Worm (Caenorhabditis elegans): ENCODE results near the gene M04G7.2.

Gene M04G7.2

ce11 chrIV:420686-421085 is 40.1 kb downstream of the M04G7.2 start:
- no peak for TF ChIP-seq fkh-10 (GFP tag; optimal IDR thresholded peaks at IDR 0.05)
- no peak for TF ChIP-seq unc-3 (GFP tag; conservative IDR thresholded peaks at IDR 0.05)
- no peak for TF ChIP-seq unc-3 (tag; optimal IDR thresholded peaks at IDR 0.05)

ce11 chrIV:419674-420073 is 41.2 kb downstream of the M04G7.2 start, which contains the start of gene eri-1:
TSS of gene eri-1 (minus strand) at chrIV:419958.
- TF ChIP-seq che-1 (tag; optimal IDR thresholded peaks at IDR 0.05) (no peak), mec-3 (tag; optimal IDR thresholded peaks at IDR 0.05; ENCODE audit: borderline replicate concordance) (no peak), pqm-1 (tag; optimal IDR thresholded peaks at IDR 0.05) (no peak), ceh-6 (GFP tag; optimal IDR thresholded peaks at IDR 0.05) (no peak), C38D4.7 (GFP tag; optimal IDR thresholded peaks at IDR 0.05) (no peak)

- TF ChIP-seq fax-1 (tag; optimal IDR thresholded peaks at IDR 0.05) (peak; percentile 82), zip-5 (tag; optimal IDR thresholded peaks at IDR 0.05) (peak; percentile 93), npax-4 (tag; optimal IDR thresholded peaks at IDR 0.05) (no peak), hlh-8 (tag; optimal IDR thresholded peaks at IDR 0.05) (peak; percentile 80), ref-2 (tag; optimal IDR thresholded peaks at IDR 0.05) (peak; percentile 90), unc-55 (GFP tag; optimal IDR thresholded peaks at IDR 0.05) (peak; percentile 19), pat-9 (tag; optimal IDR thresholded peaks at IDR 0.05) (no peak), ceh-30 (tag; optimal IDR thresholded peaks at IDR 0.05) (no peak), ztf-16 (tag; optimal IDR thresholded peaks at IDR 0.05) (peak; percentile 37), K09A11.1 (tag; optimal IDR thresholded peaks at IDR 0.05; ENCODE audit: insufficient read depth) (peak; percentile 46), sox-2 (GFP tag; IDR thresholded peaks at IDR 0.05) (no peak), madf-2 (tag; optimal IDR thresholded peaks at IDR 0.05) (peak; percentile 57), ceh-48 (tag; optimal IDR thresholded peaks at IDR 0.05) (no peak), fkh-6 (tag; optimal IDR thresholded peaks at IDR 0.05) (peak; percentile 58), elt-2 (tag; optimal IDR thresholded peaks at IDR 0.05) (peak; percentile 84), ama-1 (optimal IDR thresholded peaks at IDR 0.05) (no peak), sox-4 (tag; optimal IDR thresholded peaks at IDR 0.05) (no peak), pha-2 (tag; optimal IDR thresholded peaks at IDR 0.05) (peak; percentile 58), pqm-1 (tag; optimal IDR thresholded peaks at IDR 0.05) (peak; percentile 78), ceh-9 (tag; optimal IDR thresholded peaks at IDR 0.05) (no peak), fkh-10 (GFP tag; optimal IDR thresholded peaks at IDR 0.05) (no peak), nhr-232 (tag; optimal IDR thresholded peaks at IDR 0.05) (no peak), dmd-4 (tag; optimal IDR thresholded peaks at IDR 0.05; ENCODE audit: borderline replicate concordance) (peak; percentile 34), K02D7.2 (tag; optimal IDR thresholded peaks at IDR 0.05) (no peak), lim-6 (tag; optimal IDR thresholded peaks at IDR 0.05) (peak; percentile 77), ceh-24 (tag; optimal IDR thresholded peaks at IDR 0.05) (no peak), lin-11 (tag; optimal IDR thresholded peaks at IDR 0.05) (no peak), ahr-1 (tag; optimal IDR thresholded peaks at IDR 0.05) (peak; percentile 54), hlh-13 (GFP tag; optimal IDR thresholded peaks at IDR 0.05) (no peak), T23F11.4 (GFP tag; optimal IDR thresholded peaks at IDR 0.05) (no peak), tbx-2 (tag; optimal IDR thresholded peaks at IDR 0.05) (peak; percentile 91), C08G9.2 (tag; optimal IDR thresholded peaks at IDR 0.05) (peak; percentile 89), nhr-11 (tag; optimal IDR thresholded peaks at IDR 0.05) (no peak), ceh-14 (tag; optimal IDR thresholded peaks at IDR 0.05) (peak; percentile 65), hlh-30 (tag; optimal IDR thresholded peaks at IDR 0.05; ENCODE audit: insufficient read depth) (no peak), ceh-18 (tag; optimal IDR thresholded peaks at IDR 0.05) (peak; percentile 50), ceh-31 (tag; optimal IDR thresholded peaks at IDR 0.05) (peak; percentile 99), pha-4 (tag; optimal IDR thresholded peaks at IDR 0.05) (no peak), ceh-45 (GFP tag; IDR thresholded peaks at IDR 0.05) (no peak), syd-9 (tag; optimal IDR thresholded peaks at IDR 0.05) (peak; percentile 32), ceh-19 (GFP tag; optimal IDR thresholded peaks at IDR 0.05) (peak; percentile 26), ceh-34 (tag; optimal IDR thresholded peaks at IDR 0.05) (peak; percentile 61), unc-86 (tag; optimal IDR thresholded peaks at IDR 0.05) (peak; percentile 56)
These were observed 50.4 kb downstream of the M04G7.2 start, which contains the start of gene T07A9.12 for ce11 chrIV:410420-410891. TSS of gene T07A9.12 (plus strand) at chrIV:410867.
